Worm (Caenorhabditis elegans) whole organism, L3 larva: ENCODE data around the gene F38A1.8.

Source experiments
- R02D3.7 ChIP-seq: fragments of 150-350 bp; optimal IDR thresholded peaks from 2 replicates; lab custom pipeline; 2014; ENCODE audit warnings: missing biosample characterization, missing genetic modification characterization
- ama-1 ChIP-seq: fragments of 150-350 bp; optimal IDR thresholded peaks from 2 replicates; lab custom pipeline; 2018
- pha-4 ChIP-seq: fragments of 150-350 bp; optimal IDR thresholded peaks from 2 replicates; lab custom pipeline; 2014; ENCODE audit warnings: missing biosample characterization, missing genetic modification reagents, missing genetic modification characterization
- snpc-4 ChIP-seq: fragments of 150-350 bp; optimal IDR thresholded peaks from 2 replicates; lab custom pipeline; 2014; ENCODE audit warnings: missing biosample characterization, missing genetic modification characterization
- zag-1 ChIP-seq: fragments of 150-350 bp; optimal IDR thresholded peaks from 2 replicates; lab custom pipeline; 2014; ENCODE audit warnings: missing biosample characterization, missing genetic modification characterization

DNA sequence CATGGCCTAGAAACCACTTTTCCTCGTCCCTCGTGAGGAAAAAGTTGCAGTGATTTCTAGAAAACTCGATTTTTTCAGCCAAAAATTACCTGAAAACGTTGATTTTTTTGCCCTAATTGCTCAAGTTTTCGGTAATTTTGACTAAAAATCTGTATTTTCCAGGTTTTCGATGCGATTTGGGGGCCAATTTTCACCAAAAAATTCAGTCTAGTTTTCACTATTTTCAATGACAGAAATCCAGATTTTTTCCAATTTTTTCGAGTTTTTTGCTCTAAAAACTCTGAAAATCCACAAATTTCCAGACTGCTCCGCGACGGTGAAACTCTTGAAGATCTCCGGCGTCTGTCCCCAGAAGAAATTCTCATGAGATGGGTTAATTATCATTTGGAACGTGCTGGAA lies 49.7 kb upstream of the F38A1.8 start, which contains the start of gene plst-1:
- TF ChIP-seq snpc-4 (tag; lab: Kevin White, UChicago) (no peak), ama-1 (lab: Kevin White, UChicago) (no peak), R02D3.7 (no peak), zag-1 (tag; lab: Kevin White, UChicago) (no peak), pha-4 (tag; lab: Kevin White, UChicago) (no peak)
